Worm (Caenorhabditis elegans) whole organism, L1 larva: ENCODE results near the gene nphp-4.

ENCODE experiments used
- C16A3.4 ChIP-seq: fragments of 150-350 bp; optimal IDR thresholded peaks from 2 replicates; lab custom pipeline; 2014; ENCODE audit warnings: missing biosample characterization, missing genetic modification characterization
- F16B12.6 ChIP-seq: fragments of 150-350 bp; optimal IDR thresholded peaks from 2 replicates; lab custom pipeline; 2014; ENCODE audit warnings: missing biosample characterization, missing genetic modification characterization
- alr-1 ChIP-seq: fragments of 200-800 bp; sonication (Bioruptor generic); optimal IDR thresholded peaks from 2 replicates; lab custom pipeline; 2018; ENCODE audit warnings: borderline replicate concordance, mild to moderate bottlenecking, missing genetic modification characterization, missing compliant biosample characterization
- aly-2 ChIP-seq: fragments of 150-350 bp; optimal IDR thresholded peaks from 2 replicates; lab custom pipeline; 2014; ENCODE audit warnings: missing biosample characterization, missing genetic modification characterization
- ama-1 ChIP-seq: fragments of 150-350 bp; optimal IDR thresholded peaks from 2 replicates; lab custom pipeline; 2014
- ceh-63 ChIP-seq: fragments of 200-800 bp; sonication (Bioruptor generic); optimal IDR thresholded peaks from 2 replicates; lab custom pipeline; 2018; ENCODE audit warnings: mild to moderate bottlenecking, missing genetic modification characterization, missing compliant biosample characterization
- ceh-82 ChIP-seq, 3 experiments: fragments of 150-350 bp in 1 of 3; sonication (generic microtip) in 2 of 3; optimal IDR thresholded peaks; 2 replicates each; lab custom pipeline; 2014 to 2017; ENCODE audit warnings: missing biosample characterization in 3 of 3, missing genetic modification characterization in 3 of 3
- ces-1 ChIP-seq: fragments of 150-350 bp; optimal IDR thresholded peaks from 2 replicates; lab custom pipeline; 2014; ENCODE audit warnings: missing biosample characterization, missing genetic modification reagents, missing genetic modification characterization
- dsc-1 ChIP-seq: sonication (generic microtip); optimal IDR thresholded peaks from 2 replicates; lab custom pipeline; 2016; ENCODE audit warnings: mild to moderate bottlenecking, missing genetic modification characterization, missing compliant biosample characterization
- efl-3 ChIP-seq: fragments of 200-800 bp; sonication (Bioruptor generic); optimal IDR thresholded peaks from 2 replicates; lab custom pipeline; 2018; ENCODE audit warnings: mild to moderate bottlenecking, missing genetic modification characterization, missing compliant biosample characterization
- egl-13 ChIP-seq: sonication (generic microtip); optimal IDR thresholded peaks from 2 replicates; lab custom pipeline; 2016; ENCODE audit warnings: missing genotype, missing genetic modification reagents, missing genetic modification characterization, missing compliant biosample characterization
- elt-2 ChIP-seq: sonication (generic microtip); optimal IDR thresholded peaks from 2 replicates; lab custom pipeline; 2016; ENCODE audit warnings: missing genetic modification characterization, mild to moderate bottlenecking, inconsistent platforms, missing compliant biosample characterization, missing genetic modification reagents
- elt-3 ChIP-seq, 6 experiments: fragments of 150-350 bp in 1 of 6; sonication (generic microtip); optimal IDR thresholded peaks; 2 replicates each; lab custom pipeline; 2017 to 2018; ENCODE audit warnings: missing biosample characterization in 6 of 6, missing genetic modification characterization in 6 of 6, inconsistent platforms in 1 of 6
- ets-5 ChIP-seq: fragments of 200-800 bp; sonication (Bioruptor generic); IDR thresholded peaks from 2 replicates; pipeline ENCODE4 v1.3.6; 2022; ENCODE audit warnings: missing genetic modification characterization, missing compliant biosample characterization
- grh-1 ChIP-seq: fragments of 200-800 bp; sonication (Bioruptor generic); IDR thresholded peaks from 2 replicates; pipeline ENCODE4 v1.3.6; 2022; ENCODE audit warnings: missing genetic modification reagents, missing genetic modification characterization, missing compliant biosample characterization
- hlh-17 ChIP-seq: fragments of 200-800 bp; sonication (Bioruptor generic); optimal IDR thresholded peaks from 2 replicates; lab custom pipeline; 2018; ENCODE audit warnings: missing genetic modification characterization, mild to moderate bottlenecking, missing compliant biosample characterization, moderate library complexity, borderline replicate concordance
- hlh-4 ChIP-seq: sonication (generic microtip); optimal IDR thresholded peaks from 2 replicates; lab custom pipeline; 2016; ENCODE audit warnings: mild to moderate bottlenecking, missing genetic modification characterization, missing compliant biosample characterization
- hpl-2 ChIP-seq: fragments of 150-350 bp; optimal IDR thresholded peaks from 2 replicates; lab custom pipeline; 2014; ENCODE audit warnings: missing biosample characterization, missing genetic modification reagents, missing genetic modification characterization
- isw-1 ChIP-seq: fragments of 200-800 bp; sonication (Bioruptor generic); IDR thresholded peaks from 2 replicates; pipeline ENCODE4 v1.3.6; 2022; ENCODE audit warnings: missing genetic modification characterization, missing compliant biosample characterization
- jun-1 ChIP-seq: fragments of 150-350 bp; optimal IDR thresholded peaks from 2 replicates; lab custom pipeline; 2014; ENCODE audit warnings: missing biosample characterization, missing genetic modification reagents, missing genetic modification characterization
- lin-39 ChIP-seq: fragments of 150-350 bp; optimal IDR thresholded peaks from 2 replicates; lab custom pipeline; 2014; ENCODE audit warnings: missing biosample characterization, missing genetic modification reagents, missing genetic modification characterization
- lsy-2 ChIP-seq, 2 experiments: fragments of 150-350 bp; optimal IDR thresholded peaks; 2 replicates each; lab custom pipeline; 2014; ENCODE audit warnings: missing biosample characterization in 2 of 2, missing genetic modification characterization in 2 of 2
- mef-2 ChIP-seq: fragments of 150-350 bp; optimal IDR thresholded peaks from 2 replicates; lab custom pipeline; 2014; ENCODE audit warnings: missing biosample characterization, missing genetic modification characterization
- nhr-11 ChIP-seq: fragments of 150-350 bp; optimal IDR thresholded peaks from 2 replicates; lab custom pipeline; 2014; ENCODE audit warnings: missing biosample characterization, missing genetic modification characterization
- nhr-12 ChIP-seq: sonication (generic microtip); optimal IDR thresholded peaks from 2 replicates; lab custom pipeline; 2017; ENCODE audit warnings: missing biosample characterization, missing genetic modification characterization
- nhr-19 ChIP-seq: fragments of 200-800 bp; sonication (Bioruptor generic); conservative IDR thresholded peaks from 2 replicates; pipeline ENCODE4 v1.3.6; 2022; ENCODE audit warnings: missing genetic modification characterization, missing compliant biosample characterization
- nhr-20 ChIP-seq: sonication (generic microtip); optimal IDR thresholded peaks from 2 replicates; lab custom pipeline; 2016; ENCODE audit warnings: mild to moderate bottlenecking, missing genetic modification characterization, missing compliant biosample characterization
- nhr-237 ChIP-seq: fragments of 150-350 bp; optimal IDR thresholded peaks from 2 replicates; lab custom pipeline; 2014; ENCODE audit warnings: missing biosample characterization, missing genetic modification characterization
- nhr-47 ChIP-seq: sonication (generic microtip); optimal IDR thresholded peaks from 2 replicates; lab custom pipeline; 2016; ENCODE audit warnings: mild to moderate bottlenecking, missing genetic modification characterization, moderate library complexity, missing compliant biosample characterization
- nhr-71 ChIP-seq: sonication (generic microtip); optimal IDR thresholded peaks from 2 replicates; lab custom pipeline; 2016; ENCODE audit warnings: mild to moderate bottlenecking, missing genetic modification characterization, moderate library complexity, missing compliant biosample characterization
- nhr-77 ChIP-seq: fragments of 150-350 bp; optimal IDR thresholded peaks from 2 replicates; lab custom pipeline; 2014; ENCODE audit warnings: missing biosample characterization, missing genetic modification characterization
- nhr-85 ChIP-seq: sonication (generic microtip); peaks from one replicate; lab custom pipeline; 2016; ENCODE audit warnings: missing genetic modification characterization, inconsistent platforms, missing compliant biosample characterization
- nhr-90 ChIP-seq: sonication (generic microtip); optimal IDR thresholded peaks from 2 replicates; lab custom pipeline; 2016; ENCODE audit warnings: mild to moderate bottlenecking, missing genetic modification characterization, missing compliant biosample characterization; ENCODE audit not compliant: poor library complexity
- pag-3 ChIP-seq: sonication (generic microtip); optimal IDR thresholded peaks from 2 replicates; lab custom pipeline; 2017; ENCODE audit warnings: missing genetic modification characterization, mild to moderate bottlenecking, missing compliant biosample characterization, antibody characterized with exemption, borderline replicate concordance; ENCODE audit not compliant: insufficient read depth
- pax-3 ChIP-seq: fragments of 200-800 bp; sonication (Bioruptor generic); optimal IDR thresholded peaks from 2 replicates; lab custom pipeline; 2018; ENCODE audit warnings: mild to moderate bottlenecking, missing genetic modification characterization, moderate library complexity, missing compliant biosample characterization
- rnt-1 ChIP-seq: sonication (generic microtip); optimal IDR thresholded peaks from 2 replicates; lab custom pipeline; 2016; ENCODE audit warnings: mild to moderate bottlenecking, missing genetic modification characterization, moderate library complexity, missing compliant biosample characterization
- skn-1 ChIP-seq: fragments of 150-350 bp; optimal IDR thresholded peaks from 2 replicates; lab custom pipeline; 2014; ENCODE audit warnings: missing biosample characterization, missing genetic modification characterization
- snpc-4 ChIP-seq: fragments of 150-350 bp; optimal IDR thresholded peaks from 2 replicates; lab custom pipeline; 2014; ENCODE audit warnings: missing biosample characterization, missing genetic modification characterization
- swsn-7 ChIP-seq: sonication (generic microtip); optimal IDR thresholded peaks from 2 replicates; lab custom pipeline; 2016; ENCODE audit warnings: missing genetic modification characterization, missing compliant biosample characterization
- tbx-2 ChIP-seq: sonication (generic microtip); optimal IDR thresholded peaks from 2 replicates; lab custom pipeline; 2016; ENCODE audit warnings: missing genetic modification characterization, missing compliant biosample characterization
- tlp-1 ChIP-seq: fragments of 150-350 bp; optimal IDR thresholded peaks from 2 replicates; lab custom pipeline; 2014; ENCODE audit warnings: missing biosample characterization, missing genetic modification characterization
- unc-130 ChIP-seq: fragments of 150-350 bp; optimal IDR thresholded peaks from 2 replicates; lab custom pipeline; 2017; ENCODE audit warnings: missing biosample characterization, missing genetic modification characterization, inconsistent platforms
- unc-98 ChIP-seq: fragments of 200-800 bp; sonication (Bioruptor generic); IDR thresholded peaks from 2 replicates; pipeline ENCODE4 v1.3.6; 2022; ENCODE audit warnings: missing genetic modification characterization, missing compliant biosample characterization
- vab-15 ChIP-seq: sonication (generic microtip); optimal IDR thresholded peaks from 2 replicates; lab custom pipeline; 2017; ENCODE audit warnings: missing genotype, mild to moderate bottlenecking, missing genetic modification characterization, missing compliant biosample characterization
- xbp-1 ChIP-seq: sonication (generic microtip); optimal IDR thresholded peaks from 2 replicates; lab custom pipeline; 2016; ENCODE audit warnings: missing genetic modification characterization, missing compliant biosample characterization
- zip-4 ChIP-seq: fragments of 200-800 bp; sonication (Bioruptor generic); optimal IDR thresholded peaks from 2 replicates; lab custom pipeline; 2018; ENCODE audit warnings: mild to moderate bottlenecking, missing genetic modification characterization, moderate library complexity, missing compliant biosample characterization
- ztf-11 ChIP-seq, 2 experiments: sonication (generic microtip); optimal IDR thresholded peaks; 2 replicates each; lab custom pipeline; 2016 to 2017; ENCODE audit warnings: missing genetic modification characterization in 2 of 2, missing biosample characterization in 1 of 2, missing compliant biosample characterization in 1 of 2

The nphp-4 gene

DNA sequence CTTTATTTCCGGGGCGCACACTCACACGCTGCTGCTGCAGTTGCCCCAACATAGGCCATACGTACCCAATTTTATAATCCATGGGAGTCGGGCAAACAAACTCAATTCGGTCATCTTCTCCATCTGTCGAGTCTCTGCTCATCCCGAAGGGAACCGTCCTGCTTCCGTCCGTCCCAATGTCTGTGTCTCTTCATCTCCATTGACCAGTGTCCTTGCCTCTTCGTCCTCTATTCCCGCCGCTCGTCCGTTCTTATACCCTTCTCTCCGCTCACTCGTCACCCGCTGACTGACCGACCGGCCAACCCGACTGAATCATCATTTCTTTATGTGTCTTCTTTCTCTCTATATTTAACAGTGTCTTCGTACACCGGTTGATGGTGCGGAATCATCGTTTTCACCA lies 1.3 kb upstream of the nphp-4 start (continued):
- TF ChIP-seq swsn-7 (tag; lab: Kevin White, UChicago) = peak; percentile 17
- no peak for TF ChIP-seq efl-3 (GFP tag; lab: Kevin White, UChicago)
- no peak for TF ChIP-seq zip-4 (GFP tag; lab: Kevin White, UChicago)
- no peak for TF ChIP-seq hpl-2 (GFP tag; lab: Kevin White, UChicago)
- TF ChIP-seq ztf-11 (tag; optimal IDR thresholded peaks at IDR 0.05; lab: Kevin White, UChicago) = peak in 1 of 2 experiments; percentile 17
- TF ChIP-seq unc-130 (tag; lab: Kevin White, UChicago) = no peak
- no peak for TF ChIP-seq ces-1 (GFP tag; lab: Kevin White, UChicago)
- TF ChIP-seq jun-1 (tag; lab: Kevin White, UChicago) = no peak
- TF ChIP-seq dsc-1 (tag; lab: Kevin White, UChicago) = no peak
- no peak for TF ChIP-seq hlh-4 (tag; lab: Kevin White, UChicago)
- peak; percentile 30 for TF ChIP-seq nhr-47 (tag; lab: Kevin White, UChicago)
- peak; percentile 30 for TF ChIP-seq rnt-1 (tag; lab: Kevin White, UChicago)
- no peak for TF ChIP-seq pag-3 (tag; lab: Kevin White, UChicago)
- no peak for TF ChIP-seq pax-3 (tag; lab: Kevin White, UChicago)
- no peak for TF ChIP-seq ets-5 (GFP tag; lab: Robert Waterston, UW)
- TF ChIP-seq tlp-1 = no peak
- TF ChIP-seq elt-3 (tag; optimal IDR thresholded peaks at IDR 0.05; lab: Kevin White, UChicago) = no peak
- TF ChIP-seq lin-39 (tag; lab: Kevin White, UChicago) = no peak
- TF ChIP-seq skn-1 (tag; lab: Kevin White, UChicago) = peak; percentile 59
- peak in 1 of 2 experiments; percentile 8 for TF ChIP-seq lsy-2 (tag; optimal IDR thresholded peaks at IDR 0.05; lab: Kevin White, UChicago)
- no peak for TF ChIP-seq elt-2
- TF ChIP-seq nhr-20 = peak; percentile 11
- TF ChIP-seq xbp-1 = no peak
- no peak for TF ChIP-seq tbx-2
- no peak for TF ChIP-seq C16A3.4 (tag; lab: Kevin White, UChicago)
- TF ChIP-seq nhr-77 = no peak
- TF ChIP-seq hlh-17 (GFP tag; lab: Kevin White, UChicago) = no peak
- TF ChIP-seq nhr-19 (GFP tag; lab: Robert Waterston, UW) = no peak
- no peak for TF ChIP-seq nhr-85 (tag; lab: Kevin White, UChicago)
- no peak; the same call in 1 of the 2 replicates for TF ChIP-seq isw-1 (GFP tag; lab: Robert Waterston, UW)
- TF ChIP-seq F16B12.6 (tag; lab: Kevin White, UChicago) = no peak
- peak; percentile 38 for TF ChIP-seq snpc-4
- no peak for TF ChIP-seq nhr-237 (tag; lab: Kevin White, UChicago)
- TF ChIP-seq ceh-63 = no peak
- TF ChIP-seq nhr-90 (tag; lab: Kevin White, UChicago) = peak; percentile 19
- TF ChIP-seq mef-2 = no peak
- TF ChIP-seq ama-1 (lab: Kevin White, UChicago) = no peak
- TF ChIP-seq grh-1 = no peak
- no peak for TF ChIP-seq alr-1
- TF ChIP-seq nhr-11 (tag; lab: Kevin White, UChicago) = no peak
- no peak for TF ChIP-seq nhr-71 (tag; lab: Kevin White, UChicago)
- no peak for TF ChIP-seq vab-15
- no peak for TF ChIP-seq unc-98 (GFP tag; lab: Robert Waterston, UW)
- TF ChIP-seq aly-2 (tag; lab: Kevin White, UChicago) = no peak
- no peak for TF ChIP-seq egl-13
- TF ChIP-seq nhr-12 (tag; lab: Kevin White, UChicago) = no peak
- peak in 1 of 3 experiments; percentile 31 for TF ChIP-seq ceh-82 (tag; optimal IDR thresholded peaks at IDR 0.05; lab: Kevin White, UChicago)
